Worm (Caenorhabditis elegans) whole organism, L4 larva: ENCODE data around the gene fbxa-84.

ENCODE experiments used
- D1046.2 ChIP-seq: fragments of 200-800 bp; sonication (Bioruptor generic); IDR thresholded peaks from 2 replicates; pipeline ENCODE4 v1.3.6; 2022; ENCODE audit warnings: missing genetic modification characterization, missing compliant biosample characterization
- R02D3.7 ChIP-seq: fragments of 150-350 bp; sonication (generic microtip); optimal IDR thresholded peaks from 3 replicates; lab custom pipeline; 2014; ENCODE audit warnings: missing biosample characterization, missing genetic modification characterization
- Y105C5A.15 ChIP-seq: fragments of 200-800 bp; sonication (Bioruptor generic); IDR thresholded peaks from 2 replicates; pipeline ENCODE4 v1.3.6; 2022; ENCODE audit warnings: missing genetic modification characterization, missing compliant biosample characterization
- Y5F2A.4 ChIP-seq: fragments of 200-800 bp; sonication (Bioruptor generic); optimal IDR thresholded peaks from 2 replicates; lab custom pipeline; 2018; ENCODE audit warnings: mild to moderate bottlenecking, missing genetic modification characterization, missing compliant biosample characterization
- ZK337.2 ChIP-seq: fragments of 200-800 bp; sonication (Bioruptor generic); IDR thresholded peaks from 2 replicates; pipeline ENCODE4 v1.3.6; 2022; ENCODE audit warnings: missing genetic modification reagents, missing genetic modification characterization, missing compliant biosample characterization
- attf-4 ChIP-seq: sonication (generic microtip); optimal IDR thresholded peaks from 3 replicates; lab custom pipeline; 2017; ENCODE audit warnings: missing biosample characterization, missing genetic modification characterization
- ceh-44 ChIP-seq: fragments of 200-800 bp; sonication (Bioruptor generic); IDR thresholded peaks from 2 replicates; pipeline ENCODE4 v1.3.6; 2022; ENCODE audit warnings: missing genetic modification reagents, missing genetic modification characterization, missing compliant biosample characterization
- ceh-82 ChIP-seq: sonication (generic microtip); optimal IDR thresholded peaks from 2 replicates; lab custom pipeline; 2017; ENCODE audit warnings: missing biosample characterization, missing genetic modification characterization
- daf-12 ChIP-seq: fragments of 150-350 bp; optimal IDR thresholded peaks from 2 replicates; lab custom pipeline; 2014; ENCODE audit warnings: missing biosample characterization, missing genetic modification reagents, missing genetic modification characterization
- daf-16 ChIP-seq, 3 experiments: sonication (generic microtip); optimal IDR thresholded peaks; 2 replicates each; lab custom pipeline; 2016 to 2017; ENCODE audit warnings: missing genetic modification characterization in 3 of 3, missing genetic modification reagents in 3 of 3, mild to moderate bottlenecking in 2 of 3, missing compliant biosample characterization in 2 of 3, missing biosample characterization in 1 of 3, moderate library complexity in 1 of 3
- dmd-6 ChIP-seq: fragments of 200-800 bp; sonication (Bioruptor generic); IDR thresholded peaks from 2 replicates; pipeline ENCODE4 v1.3.6; 2022; ENCODE audit warnings: missing genetic modification reagents, missing genetic modification characterization, missing compliant biosample characterization
- dmd-9 ChIP-seq: fragments of 200-800 bp; sonication (Bioruptor generic); IDR thresholded peaks from 2 replicates; pipeline ENCODE4 v1.3.6; 2022; ENCODE audit warnings: missing genetic modification reagents, missing genetic modification characterization, missing compliant biosample characterization
- dpl-1 ChIP-seq: fragments of 150-350 bp; optimal IDR thresholded peaks from 2 replicates; lab custom pipeline; 2014; ENCODE audit warnings: missing biosample characterization, missing genetic modification reagents, missing genetic modification characterization
- duxl-1 ChIP-seq: sonication (generic microtip); optimal IDR thresholded peaks from 2 replicates; lab custom pipeline; 2016; ENCODE audit warnings: mild to moderate bottlenecking, missing genetic modification characterization, moderate library complexity, missing compliant biosample characterization; ENCODE audit not compliant: poor library complexity
- dve-1 ChIP-seq: sonication (generic microtip); optimal IDR thresholded peaks from 2 replicates; lab custom pipeline; 2017; ENCODE audit warnings: antibody characterized with exemption, mild to moderate bottlenecking, missing genetic modification characterization, missing compliant biosample characterization; ENCODE audit not compliant: insufficient read depth
- gei-8 ChIP-seq: fragments of 200-800 bp; sonication (Bioruptor generic); optimal IDR thresholded peaks from 2 replicates; lab custom pipeline; 2018; ENCODE audit warnings: mild to moderate bottlenecking, missing genetic modification characterization, missing compliant biosample characterization
- hlh-11 ChIP-seq: fragments of 200-800 bp; sonication (Bioruptor generic); optimal IDR thresholded peaks from 2 replicates; lab custom pipeline; 2018; ENCODE audit warnings: mild to moderate bottlenecking, missing genetic modification characterization, missing compliant biosample characterization
- hlh-30 ChIP-seq: sonication (generic microtip); optimal IDR thresholded peaks from 2 replicates; lab custom pipeline; 2017; ENCODE audit warnings: antibody characterized with exemption, mild to moderate bottlenecking, missing genetic modification characterization, missing compliant biosample characterization; ENCODE audit not compliant: insufficient read depth
- hmg-1.1 ChIP-seq: fragments of 200-800 bp; sonication (Bioruptor generic); IDR thresholded peaks from 2 replicates; pipeline ENCODE4 v1.3.6; 2022; ENCODE audit warnings: missing genetic modification reagents, missing genetic modification characterization, missing compliant biosample characterization
- jun-1 ChIP-seq: fragments of 150-350 bp; optimal IDR thresholded peaks from 2 replicates; lab custom pipeline; 2014; ENCODE audit warnings: missing biosample characterization, missing genetic modification reagents, missing genetic modification characterization
- lin-13 ChIP-seq: fragments of 150-350 bp; optimal IDR thresholded peaks from 2 replicates; lab custom pipeline; 2014; ENCODE audit warnings: missing biosample characterization, missing genetic modification reagents, missing genetic modification characterization
- lin-38 ChIP-seq: fragments of 200-800 bp; sonication (Bioruptor generic); IDR thresholded peaks from 2 replicates; pipeline ENCODE4 v1.3.6; 2022; ENCODE audit warnings: missing genetic modification reagents, missing genetic modification characterization, missing compliant biosample characterization
- lir-3 ChIP-seq: sonication (generic microtip); optimal IDR thresholded peaks from 2 replicates; lab custom pipeline; 2016; ENCODE audit warnings: mild to moderate bottlenecking, missing genetic modification characterization, missing compliant biosample characterization
- lsy-2 ChIP-seq, 2 experiments: fragments of 150-350 bp in 1 of 2; sonication (generic microtip) in 1 of 2; optimal IDR thresholded peaks; 2 replicates each; lab custom pipeline; 2014 to 2017; ENCODE audit warnings: missing biosample characterization in 2 of 2, missing genetic modification characterization in 2 of 2
- madf-9 ChIP-seq: fragments of 200-800 bp; sonication (Bioruptor generic); conservative IDR thresholded peaks from 2 replicates; pipeline ENCODE4 v1.3.6; 2022; ENCODE audit warnings: missing genetic modification reagents, missing genetic modification characterization, missing compliant biosample characterization
- mdt-29 ChIP-seq: fragments of 200-800 bp; sonication (Bioruptor generic); IDR thresholded peaks from 2 replicates; pipeline ENCODE4 v1.3.6; 2022; ENCODE audit warnings: missing genetic modification reagents, missing genetic modification characterization, missing compliant biosample characterization
- mep-1 ChIP-seq: fragments of 150-350 bp; sonication (generic microtip); optimal IDR thresholded peaks from 3 replicates; lab custom pipeline; 2014; ENCODE audit warnings: missing biosample characterization, missing genetic modification characterization
- mes-2 ChIP-seq: sonication (generic microtip); optimal IDR thresholded peaks from 2 replicates; lab custom pipeline; 2016; ENCODE audit warnings: missing genotype, mild to moderate bottlenecking, missing genetic modification characterization, missing compliant biosample characterization; ENCODE audit not compliant: poor library complexity, severe bottlenecking
- mxl-2 ChIP-seq: fragments of 200-800 bp; sonication (Bioruptor generic); conservative IDR thresholded peaks from 2 replicates; pipeline ENCODE4 v1.3.6; 2022; ENCODE audit warnings: missing genetic modification reagents, missing genetic modification characterization, missing compliant biosample characterization
- mxl-3 ChIP-seq: fragments of 200-800 bp; sonication (Bioruptor generic); optimal IDR thresholded peaks from 2 replicates; lab custom pipeline; 2018; ENCODE audit warnings: mild to moderate bottlenecking, missing genetic modification characterization, missing compliant biosample characterization
- nhr-28 ChIP-seq: fragments of 150-350 bp; optimal IDR thresholded peaks from 2 replicates; lab custom pipeline; 2014; ENCODE audit warnings: missing biosample characterization, missing genetic modification characterization
- nhr-42 ChIP-seq: fragments of 200-800 bp; sonication (Bioruptor generic); IDR thresholded peaks from 2 replicates; pipeline ENCODE4 v1.3.6; 2022; ENCODE audit warnings: missing genetic modification characterization, missing compliant biosample characterization
- nhr-6 ChIP-seq: fragments of 150-350 bp; optimal IDR thresholded peaks from 2 replicates; lab custom pipeline; 2014; ENCODE audit warnings: missing biosample characterization, missing genetic modification characterization
- nhr-77 ChIP-seq: fragments of 150-350 bp; optimal IDR thresholded peaks from 2 replicates; lab custom pipeline; 2014; ENCODE audit warnings: missing biosample characterization, missing genetic modification characterization
- pha-4 ChIP-seq, 2 experiments: fragments of 150-350 bp in 1 of 2; fragments of 200-800 bp in 1 of 2; sonication (Bioruptor generic) in 1 of 2; IDR thresholded peaks in 1 of 2; optimal IDR thresholded peaks in 1 of 2; 2 replicates each; pipeline versions ENCODE4 v1.3.6 to Lab custom; 2014 to 2022; ENCODE audit warnings: missing genetic modification characterization in 2 of 2, missing genetic modification reagents in 2 of 2, missing biosample characterization in 1 of 2, missing compliant biosample characterization in 1 of 2
- pqm-1 ChIP-seq: sonication (generic microtip); optimal IDR thresholded peaks from 2 replicates; lab custom pipeline; 2017; ENCODE audit warnings: missing biosample characterization, missing genetic modification characterization
- sdz-12 ChIP-seq: fragments of 200-800 bp; sonication (Bioruptor generic); optimal IDR thresholded peaks from 2 replicates; lab custom pipeline; 2018; ENCODE audit warnings: mild to moderate bottlenecking, missing genetic modification characterization, missing compliant biosample characterization
- spr-1 ChIP-seq: sonication (generic microtip); optimal IDR thresholded peaks from 2 replicates; lab custom pipeline; 2016; ENCODE audit warnings: mild to moderate bottlenecking, missing genetic modification characterization, missing compliant biosample characterization
- unc-130 ChIP-seq: sonication (generic microtip); optimal IDR thresholded peaks from 2 replicates; lab custom pipeline; 2016; ENCODE audit warnings: missing genetic modification reagents, missing genetic modification characterization, missing compliant biosample characterization
- unc-62 ChIP-seq, 3 experiments: fragments of 150-350 bp in 1 of 3; sonication (generic microtip); optimal IDR thresholded peaks in 2 of 3; peaks in 1 of 3; 1 replicate in 1 of 3; 2 replicates in 2 of 3; lab custom pipeline; 2014 to 2017; ENCODE audit warnings: missing biosample characterization in 3 of 3, missing genetic modification characterization in 3 of 3, missing genetic modification reagents in 3 of 3, missing genotype in 1 of 3
- zag-1 ChIP-seq: fragments of 150-350 bp; optimal IDR thresholded peaks from 2 replicates; lab custom pipeline; 2014; ENCODE audit warnings: missing biosample characterization, missing genetic modification characterization
- zip-11 ChIP-seq: fragments of 200-800 bp; sonication (Bioruptor generic); IDR thresholded peaks from 2 replicates; pipeline ENCODE4 v1.3.6; 2022; ENCODE audit warnings: missing genetic modification characterization, missing compliant biosample characterization

The fbxa-84 gene

ce11 chrV:15192377-15192776, 10.1 kb downstream of the fbxa-84 start, which contains the start of gene plc-2:
Gene plc-2 (plus strand): TSS chrV:15192572.
- TF ChIP-seq mdt-29 (GFP tag; lab: Robert Waterston, UW) (no peak), hlh-30 (tag; lab: Kevin White, UChicago) (peak; percentile 44), Y105C5A.15 (GFP tag; lab: Robert Waterston, UW) (no peak), mep-1 (tag; lab: Kevin White, UChicago) (peak; percentile 13), pha-4 (GFP tag; IDR thresholded peaks at IDR 0.05; lab: Robert Waterston, UW) (no peak), pha-4 (tag; optimal IDR thresholded peaks at IDR 0.05; lab: Kevin White, UChicago) (peak; percentile 32), lir-3 (tag; lab: Kevin White, UChicago) (no peak), daf-16 (GFP tag; optimal IDR thresholded peaks at IDR 0.05; lab: Kevin White, UChicago) (no peak), daf-16 (tag; optimal IDR thresholded peaks at IDR 0.05; lab: Kevin White, UChicago) (peak; percentile 44), dmd-6 (GFP tag; lab: Robert Waterston, UW) (peak; percentile 76), nhr-28 (peak; percentile 82), Y5F2A.4 (no peak), mxl-3 (peak; percentile 24), mes-2 (tag; lab: Kevin White, UChicago) (peak; percentile 35), madf-9 (GFP tag; lab: Robert Waterston, UW) (no peak), unc-62 (GFP tag; optimal IDR thresholded peaks at IDR 0.05 in 1 of 2; lab: Kevin White, UChicago) (peak in 1 of 2 experiments; percentile 13), unc-62 (tag; optimal IDR thresholded peaks at IDR 0.05; lab: Kevin White, UChicago) (no peak), D1046.2 (GFP tag; lab: Robert Waterston, UW) (no peak), zag-1 (tag; lab: Kevin White, UChicago) (no peak), nhr-42 (GFP tag; lab: Robert Waterston, UW) (no peak), attf-4 (tag; lab: Kevin White, UChicago) (no peak), lsy-2 (tag; optimal IDR thresholded peaks at IDR 0.05; lab: Kevin White, UChicago) (no peak), hmg-1.1 (no peak), ZK337.2 (GFP tag; lab: Robert Waterston, UW) (no peak), nhr-6 (tag; lab: Kevin White, UChicago) (peak; percentile 81), lin-38 (peak; percentile 35; the same call in 1 of the 2 replicates), hlh-11 (tag; lab: Kevin White, UChicago) (peak; percentile 88), ceh-44 (GFP tag; lab: Robert Waterston, UW) (no peak), sdz-12 (GFP tag; lab: Kevin White, UChicago) (no peak), duxl-1 (no peak), nhr-77 (tag; lab: Kevin White, UChicago) (peak; percentile 31), pqm-1 (peak; percentile 84), lin-13 (GFP tag; lab: Kevin White, UChicago) (no peak), dpl-1 (GFP tag; lab: Kevin White, UChicago) (no peak), dve-1 (tag; lab: Kevin White, UChicago) (peak; percentile 78)

- TF ChIP-seq daf-12 (tag; lab: Kevin White, UChicago) (no peak), pha-4 (GFP tag; IDR thresholded peaks at IDR 0.05; lab: Robert Waterston, UW) (no peak), pha-4 (tag; optimal IDR thresholded peaks at IDR 0.05; lab: Kevin White, UChicago) (no peak), mxl-2 (no peak), Y105C5A.15 (GFP tag; lab: Robert Waterston, UW) (no peak), jun-1 (tag; lab: Kevin White, UChicago) (no peak), ceh-82 (tag; lab: Kevin White, UChicago) (no peak), duxl-1 (no peak), gei-8 (GFP tag; lab: Kevin White, UChicago) (no peak), pqm-1 (no peak), zip-11 (GFP tag; lab: Robert Waterston, UW) (no peak), dmd-6 (GFP tag; lab: Robert Waterston, UW) (no peak), dmd-9 (no peak), lin-38 (no peak), spr-1 (no peak), unc-130 (GFP tag; lab: Kevin White, UChicago) (no peak), ZK337.2 (GFP tag; lab: Robert Waterston, UW) (no peak), R02D3.7 (no peak)
- TF ChIP-seq, all 104 proteins: peak for 0
Observed at ce11 chrV:15193909-15194308, 11.7 kb downstream of the fbxa-84 start, which contains the start of gene Y75B12B.13. Gene Y75B12B.13 (minus strand): TSS chrV:15194009.
